Worm (Caenorhabditis elegans): ENCODE data around the gene ZK1320.13.

ZK1320.13 gene

DNA sequence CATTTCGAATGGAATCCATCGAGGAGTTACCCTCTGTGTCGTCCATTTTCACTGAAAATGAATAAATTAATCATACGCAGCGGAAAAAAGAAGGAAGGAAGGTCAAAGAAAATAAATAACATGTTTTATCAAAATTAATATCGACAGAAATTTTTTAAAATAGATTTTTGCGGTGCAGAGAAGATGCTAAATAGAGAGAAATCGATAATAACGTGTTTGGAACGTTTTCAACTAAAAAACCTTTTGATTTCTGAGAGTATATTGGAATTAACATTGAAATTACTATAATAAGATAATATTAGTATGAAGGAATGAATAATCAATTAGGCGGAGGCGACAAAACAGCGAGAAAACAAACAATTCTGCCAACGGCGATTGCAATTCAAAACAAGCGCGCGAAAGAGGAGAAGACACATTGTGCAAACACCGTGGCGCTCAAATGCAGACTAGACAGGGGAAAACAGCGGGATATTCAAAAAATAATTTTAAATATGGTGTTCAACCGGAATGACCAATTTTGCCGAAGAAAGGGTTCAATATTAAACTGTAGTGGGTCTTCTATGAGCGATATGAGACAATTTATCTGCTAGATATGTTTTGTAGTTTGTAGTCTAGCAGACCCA is 35.9 kb downstream of the ZK1320.13 start, which contains the start of gene wee-1.3 (continued):
- TF ChIP-seq Y5F2A.4 (GFP tag; optimal IDR thresholded peaks at IDR 0.05) (no peak), nhr-48 (tag; optimal IDR thresholded peaks at IDR 0.05) (peak; percentile 10), zfp-2 (tag; optimal IDR thresholded peaks at IDR 0.05) (no peak), T26A8.4 (GFP tag; IDR thresholded peaks at IDR 0.05) (no peak), ceh-20 (GFP tag; IDR thresholded peaks at IDR 0.05) (no peak), daf-12 (tag; optimal IDR thresholded peaks at IDR 0.05) (no peak), spr-1 (tag; optimal IDR thresholded peaks at IDR 0.05) (peak; percentile 12)

DNA sequence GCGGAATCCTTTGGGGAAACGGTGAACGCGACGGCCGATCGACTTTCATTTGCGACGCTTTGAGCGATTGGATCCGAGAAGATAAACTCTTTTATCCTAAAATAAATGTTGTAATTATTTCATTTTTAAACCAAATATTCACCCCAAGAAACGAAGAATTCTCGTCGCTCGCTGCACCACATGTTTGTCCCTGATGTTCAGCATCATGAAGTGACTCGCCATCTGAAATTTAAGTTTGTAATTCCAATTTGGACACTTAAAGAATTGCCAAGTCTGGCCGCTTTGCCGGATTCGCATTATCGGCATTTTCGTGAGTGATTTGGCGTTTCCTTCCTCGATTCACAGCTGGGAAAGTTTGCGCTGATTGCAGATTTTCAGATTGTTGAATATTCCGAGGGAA is 37.3 kb downstream of the ZK1320.13 start, which contains the start of gene Y53C12A.6:
Y53C12A.6 (minus strand) TSS at position 101 of the 400 bp plus-strand sequence.
- TF ChIP-seq rbr-2 (tag; optimal IDR thresholded peaks at IDR 0.05): no peak
- TF ChIP-seq ces-1 (GFP tag; optimal IDR thresholded peaks at IDR 0.05): no peak
- no peak for TF ChIP-seq dve-1 (tag; optimal IDR thresholded peaks at IDR 0.05; ENCODE audit: insufficient read depth)
- TF ChIP-seq fos-1 (tag; optimal IDR thresholded peaks at IDR 0.05): no peak
- no peak for TF ChIP-seq ceh-62 (tag; optimal IDR thresholded peaks at IDR 0.05)
- no peak for TF ChIP-seq dmd-8 (GFP tag; IDR thresholded peaks at IDR 0.05)
- no peak for TF ChIP-seq ceh-44 (GFP tag; IDR thresholded peaks at IDR 0.05)
- TF ChIP-seq daf-8 (GFP tag; IDR thresholded peaks at IDR 0.05): no peak
- TF ChIP-seq tag-97 (GFP tag; IDR thresholded peaks at IDR 0.05): no peak
- TF ChIP-seq nhr-102 (tag; optimal IDR thresholded peaks at IDR 0.05): no peak
- TF ChIP-seq zfp-2 (tag; optimal IDR thresholded peaks at IDR 0.05): no peak
- no peak for TF ChIP-seq mep-1 (tag; optimal IDR thresholded peaks at IDR 0.05)
- TF ChIP-seq nhr-25 (tag; optimal IDR thresholded peaks at IDR 0.05; ENCODE audit: borderline replicate concordance, insufficient read depth): no peak
- no peak for TF ChIP-seq aly-2 (tag; optimal IDR thresholded peaks at IDR 0.05)

DNA sequence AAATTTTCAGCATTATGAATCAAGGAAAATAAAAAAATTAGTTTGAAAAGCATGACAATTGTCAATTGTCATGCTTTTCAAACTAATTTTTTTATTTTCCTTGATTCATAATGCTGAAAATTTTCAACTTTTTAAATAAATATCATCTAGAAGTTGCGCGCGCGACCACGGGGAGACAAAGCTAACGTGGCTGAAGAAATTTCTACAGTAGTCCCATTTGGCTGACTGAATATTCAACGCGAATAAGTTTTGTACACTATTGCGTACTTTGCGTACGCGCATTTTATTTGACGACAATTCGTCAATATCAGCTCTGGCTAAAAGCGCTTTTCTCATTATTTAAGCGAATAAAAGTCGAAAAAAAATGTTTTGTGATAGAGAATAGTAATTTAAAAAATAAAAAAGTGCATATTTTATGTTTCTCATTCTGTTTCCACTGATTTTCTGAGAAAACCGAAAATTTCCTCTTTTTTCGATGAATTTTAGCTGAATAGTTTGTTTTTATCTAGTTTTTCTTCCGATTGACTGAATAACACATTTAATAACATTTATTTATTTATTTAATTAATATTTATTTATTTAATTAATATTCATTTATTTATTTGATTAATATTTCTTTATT is 38.1 kb downstream of the ZK1320.13 start, which contains the start of gene Y53C12A.11:
Y53C12A.11 (minus strand) TSS at position 68 of the 622 bp plus-strand sequence.
- TF ChIP-seq lin-38 (GFP tag; IDR thresholded peaks at IDR 0.05): peak; percentile 77
- 0 out of 2 replicates have a peak, but pooled peaks have one; percentile 24 for TF ChIP-seq snpc-1.2 (GFP tag; IDR thresholded peaks at IDR 0.05)
- peak in 1 of 2 experiments; percentile 36 for TF ChIP-seq lsy-2 (tag; optimal IDR thresholded peaks at IDR 0.05)
- peak; percentile 86 for TF ChIP-seq Y48G9A.11 (GFP tag; IDR thresholded peaks at IDR 0.05)

DNA sequence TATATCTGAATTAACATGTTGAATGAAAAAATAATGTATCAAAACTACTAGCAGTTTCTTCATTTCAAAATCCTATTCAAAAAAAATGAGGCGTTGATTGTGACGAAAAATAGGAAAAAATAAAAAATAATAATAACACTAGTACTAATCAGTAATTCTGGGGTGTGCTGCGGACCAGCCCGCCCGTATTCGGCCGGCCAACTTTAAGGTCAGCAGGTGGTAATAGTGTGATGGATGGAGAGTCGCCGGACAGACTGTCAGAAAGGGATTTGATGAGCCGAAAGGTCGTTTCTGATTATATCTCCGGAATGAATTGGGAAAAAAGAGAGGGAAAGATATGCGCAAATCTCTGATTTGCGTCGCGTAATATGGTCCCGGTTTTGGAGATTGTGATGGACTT is 43.9 kb downstream of the ZK1320.13 start, which contains the start of gene cutl-2:
cutl-2 (minus strand) TSS at position 210 of the 400 bp plus-strand sequence.
- no peak for TF ChIP-seq dmd-6 (GFP tag; IDR thresholded peaks at IDR 0.05)
- TF ChIP-seq unc-62 (GFP tag; optimal IDR thresholded peaks at IDR 0.05 in 1 of 2): peak in 1 of 2 experiments; percentile 36
- no peak for TF ChIP-seq unc-62 (tag; optimal IDR thresholded peaks at IDR 0.05)

DNA sequence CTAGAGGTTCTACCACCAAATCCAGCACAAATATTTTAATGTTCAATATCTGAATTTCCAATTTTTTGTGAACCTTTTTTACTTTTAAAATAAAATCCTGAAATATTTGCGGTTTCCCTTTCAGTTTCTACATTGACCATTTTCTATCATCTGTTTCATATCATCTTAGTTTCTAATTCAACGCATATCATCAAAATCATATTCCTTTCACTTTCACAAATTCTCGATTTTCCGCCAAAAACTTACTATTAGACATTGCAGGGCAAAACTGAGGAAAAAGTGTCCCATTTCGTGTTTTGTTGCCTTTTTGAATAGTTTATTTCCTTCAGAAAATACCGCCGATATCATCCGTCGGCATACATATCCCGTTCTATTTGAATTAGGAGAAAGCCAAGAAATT is 44.5 kb downstream of the ZK1320.13 start:
- no peak for TF ChIP-seq ztf-7 (tag; optimal IDR thresholded peaks at IDR 0.05)
- peak; percentile 16 for TF ChIP-seq aha-1 (tag)

DNA sequence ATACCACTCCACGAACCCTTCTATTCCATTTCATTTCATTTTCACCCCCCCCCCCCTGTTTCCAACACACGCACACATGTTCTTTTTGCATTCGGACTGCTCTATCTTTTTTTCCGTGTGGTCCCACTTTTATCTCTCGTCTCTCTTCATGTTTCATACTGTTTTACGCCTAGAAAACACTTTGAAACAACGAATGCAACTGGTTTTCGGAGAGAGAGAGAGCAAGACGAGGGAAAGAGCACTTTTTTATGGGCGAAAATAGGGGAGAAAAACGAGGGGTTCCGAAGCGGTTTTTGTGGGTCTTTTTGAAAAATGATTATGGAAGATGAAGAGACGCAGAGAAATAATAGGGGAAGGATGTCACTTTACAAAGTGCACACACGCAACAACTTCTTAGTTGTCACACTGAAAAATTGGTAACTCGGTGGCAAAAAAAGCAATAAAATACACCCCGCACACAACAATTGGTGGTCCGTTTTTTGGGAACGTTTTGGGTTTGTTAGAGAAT is 46.7 kb downstream of the ZK1320.13 start:
- 0 out of 2 replicates have a peak, but pooled peaks have one; percentile 38 for TF ChIP-seq hmg-1.1 (GFP tag; IDR thresholded peaks at IDR 0.05)
- TF ChIP-seq unc-62 (GFP tag; optimal IDR thresholded peaks at IDR 0.05 in 1 of 2): peak in 1 of 2 experiments; percentile 32
- TF ChIP-seq unc-62 (tag; optimal IDR thresholded peaks at IDR 0.05): no peak
- TF ChIP-seq lin-1 (GFP tag; IDR thresholded peaks at IDR 0.05): no peak
- TF ChIP-seq hlh-11 (tag; optimal IDR thresholded peaks at IDR 0.05): peak; percentile 12
- TF ChIP-seq dmd-8 (GFP tag; IDR thresholded peaks at IDR 0.05): no peak
- TF ChIP-seq nhr-11 (tag; optimal IDR thresholded peaks at IDR 0.05): peak; percentile 8
- TF ChIP-seq ceh-20 (GFP tag; IDR thresholded peaks at IDR 0.05): no peak
- no peak for TF ChIP-seq arid-1 (GFP tag; conservative IDR thresholded peaks at IDR 0.05)
- no peak for TF ChIP-seq nhr-77 (tag; optimal IDR thresholded peaks at IDR 0.05)
- TF ChIP-seq zip-2 (tag; optimal IDR thresholded peaks at IDR 0.05): no peak
- 0 out of 2 replicates have a peak, but pooled peaks have one; percentile 42 for TF ChIP-seq tra-1 (GFP tag; IDR thresholded peaks at IDR 0.05)
- no peak for TF ChIP-seq nhr-76 (tag; optimal IDR thresholded peaks at IDR 0.05)
- TF ChIP-seq snpc-4 (tag; optimal IDR thresholded peaks at IDR 0.05): no peak
- TF ChIP-seq lsy-2 (tag; optimal IDR thresholded peaks at IDR 0.05): peak in 1 of 2 experiments; percentile 6
- 0 out of 2 replicates have a peak, but pooled peaks have one; percentile 10 for TF ChIP-seq egl-43 (GFP tag; IDR thresholded peaks at IDR 0.05)
